Worm (Caenorhabditis elegans) whole organism, mixed stage, embryonic: ENCODE measurements around the gene nspe-5.

ENCODE experiments used
- nhr-12 ChIP-seq: fragments of 150-350 bp; optimal IDR thresholded peaks from 2 replicates; lab custom pipeline; 2014; ENCODE audit warnings: missing biosample characterization, missing genetic modification characterization
- nhr-237 ChIP-seq: fragments of 150-350 bp; optimal IDR thresholded peaks from 2 replicates; lab custom pipeline; 2014; ENCODE audit warnings: missing biosample characterization, missing genetic modification characterization
- sptf-1 ChIP-seq: sonication (generic microtip); optimal IDR thresholded peaks from 2 replicates; lab custom pipeline; 2017; ENCODE audit warnings: mild to moderate bottlenecking, missing genetic modification characterization, moderate library complexity, missing compliant biosample characterization

ce11 chrII:12630888-12631287 lies 2.2 kb downstream of the nspe-5 start, which contains the start of gene Y38E10A.34:
- no peak for TF ChIP-seq sptf-1 (tag; lab: Kevin White, UChicago)
- TF ChIP-seq nhr-12 (tag; lab: Kevin White, UChicago), result no peak
- no peak for TF ChIP-seq nhr-237 (tag; lab: Kevin White, UChicago)
